Fruit fly (Drosophila melanogaster) whole organism, prepupa: ENCODE results near the gene Cdk8.

Source experiments
- CG10631 ChIP-seq: fragments of 200-800 bp; sonication (Bioruptor generic); optimal IDR thresholded peaks from 2 replicates; lab custom pipeline; 2016; ENCODE audit warnings: missing biosample characterization, missing genetic modification characterization
- CG11762 ChIP-seq: fragments of 200-800 bp; sonication (Bioruptor generic); optimal IDR thresholded peaks from 3 replicates; lab custom pipeline; 2016; ENCODE audit warnings: missing biosample characterization, missing genetic modification characterization; ENCODE audit not compliant: insufficient read depth
- CG1621 ChIP-seq: fragments of 200-800 bp; sonication (Bioruptor generic); optimal IDR thresholded peaks from 3 replicates; lab custom pipeline; 2018; ENCODE audit warnings: missing biosample characterization, mild to moderate bottlenecking, missing genetic modification characterization
- CG16779 ChIP-seq: fragments of 200-800 bp; sonication (Bioruptor generic); optimal IDR thresholded peaks from 3 replicates; lab custom pipeline; 2017; ENCODE audit warnings: missing biosample characterization, mild to moderate bottlenecking, missing genetic modification characterization
- CG32006 ChIP-seq: fragments of 200-800 bp; sonication (Bioruptor generic); optimal IDR thresholded peaks from 3 replicates; lab custom pipeline; 2017; ENCODE audit warnings: missing biosample characterization, mild to moderate bottlenecking, missing genetic modification characterization
- CG3919 ChIP-seq: fragments of 200-800 bp; sonication (Bioruptor generic); optimal IDR thresholded peaks from 3 replicates; lab custom pipeline; 2016; ENCODE audit warnings: missing biosample characterization, missing genetic modification characterization
- CG6163 ChIP-seq: fragments of 200-800 bp; sonication (Bioruptor generic); IDR thresholded peaks from 3 replicates; pipeline ENCODE4 v1.3.6; 2022; ENCODE audit warnings: missing biosample characterization, missing genetic modification characterization
- CG6276 ChIP-seq: fragments of 200-800 bp; sonication (Bioruptor generic); optimal IDR thresholded peaks from 2 replicates; lab custom pipeline; 2017; ENCODE audit warnings: missing biosample characterization, mild to moderate bottlenecking, missing genetic modification characterization
- CG6808 ChIP-seq: fragments of 200-800 bp; sonication (Bioruptor generic); optimal IDR thresholded peaks from 3 replicates; lab custom pipeline; 2017; ENCODE audit warnings: missing biosample characterization, missing genetic modification characterization, mild to moderate bottlenecking, moderate library complexity, missing genetic modification reagents
- CG7368 ChIP-seq: fragments of 200-800 bp; sonication (Bioruptor generic); optimal IDR thresholded peaks from 3 replicates; lab custom pipeline; 2016; ENCODE audit warnings: missing biosample characterization, missing genetic modification characterization
- CG8319 ChIP-seq: fragments of 200-800 bp; sonication (Bioruptor generic); optimal IDR thresholded peaks from 3 replicates; lab custom pipeline; 2016; ENCODE audit warnings: missing biosample characterization, missing genetic modification characterization
- CG9139 ChIP-seq: fragments of 200-800 bp; sonication (Bioruptor generic); optimal IDR thresholded peaks from 3 replicates; lab custom pipeline; 2017; ENCODE audit warnings: missing biosample characterization, mild to moderate bottlenecking, missing genetic modification characterization
- Eip75B ChIP-seq: fragments of 200-800 bp; sonication (Bioruptor generic); optimal IDR thresholded peaks from 3 replicates; lab custom pipeline; 2016; ENCODE audit warnings: missing biosample characterization, missing genetic modification characterization
- Eip78C ChIP-seq: fragments of 200-800 bp; sonication (Bioruptor generic); peaks from one replicate; lab custom pipeline; 2016; ENCODE audit warnings: missing biosample characterization, missing genetic modification characterization
- Eip93F ChIP-seq: fragments of 200-800 bp; sonication (Bioruptor generic); optimal IDR thresholded peaks from 2 replicates; lab custom pipeline; 2016; ENCODE audit warnings: missing biosample characterization, mild to moderate bottlenecking, missing genetic modification characterization
- Ets21C ChIP-seq: fragments of 200-800 bp; sonication (Bioruptor generic); optimal IDR thresholded peaks from 3 replicates; lab custom pipeline; 2016; ENCODE audit warnings: missing biosample characterization, missing genetic modification characterization
- Ets96B ChIP-seq: fragments of 200-800 bp; optimal IDR thresholded peaks from 2 replicates; lab custom pipeline; 2019; ENCODE audit warnings: missing biosample characterization, mild to moderate bottlenecking, missing genetic modification characterization, moderate library complexity
- Hr39 ChIP-seq: fragments of 200-800 bp; sonication (Bioruptor generic); optimal IDR thresholded peaks from 2 replicates; lab custom pipeline; 2016; ENCODE audit warnings: missing biosample characterization, missing genetic modification characterization
- Lpt ChIP-seq: fragments of 200-800 bp; sonication (Bioruptor generic); optimal IDR thresholded peaks from 3 replicates; lab custom pipeline; 2016; ENCODE audit warnings: missing biosample characterization, missing genetic modification characterization
- Sox14 ChIP-seq: fragments of 200-800 bp; sonication (Bioruptor generic); optimal IDR thresholded peaks from 3 replicates; lab custom pipeline; 2016; ENCODE audit warnings: missing biosample characterization, missing genetic modification characterization
- achi ChIP-seq: fragments of 200-800 bp; sonication (Bioruptor generic); optimal IDR thresholded peaks from 3 replicates; lab custom pipeline; 2016; ENCODE audit warnings: missing biosample characterization, missing genetic modification characterization
- acj6 ChIP-seq: fragments of 200-800 bp; sonication (Bioruptor generic); optimal IDR thresholded peaks from 3 replicates; lab custom pipeline; 2016; ENCODE audit warnings: missing biosample characterization, missing genetic modification characterization
- cyc ChIP-seq: fragments of 200-800 bp; sonication (Bioruptor generic); optimal IDR thresholded peaks from 3 replicates; lab custom pipeline; 2016; ENCODE audit warnings: missing biosample characterization, missing genetic modification characterization
- dac ChIP-seq: fragments of 200-800 bp; sonication (Bioruptor generic); optimal IDR thresholded peaks from 2 replicates; lab custom pipeline; 2017; ENCODE audit warnings: missing biosample characterization, mild to moderate bottlenecking, missing genetic modification characterization
- dsx ChIP-seq: fragments of 200-800 bp; optimal IDR thresholded peaks from 3 replicates; lab custom pipeline; 2019; ENCODE audit warnings: missing biosample characterization, mild to moderate bottlenecking, missing genetic modification characterization, moderate library complexity; ENCODE audit not compliant: poor library complexity, severe bottlenecking
- eg ChIP-seq: fragments of 200-800 bp; sonication (Bioruptor generic); IDR thresholded peaks from 3 replicates; pipeline ENCODE4 v1.3.6; 2022; ENCODE audit warnings: missing biosample characterization, missing genetic modification characterization
- esn ChIP-seq: fragments of 200-800 bp; sonication (Bioruptor generic); optimal IDR thresholded peaks from 2 replicates; lab custom pipeline; 2016; ENCODE audit warnings: missing biosample characterization, mild to moderate bottlenecking, missing genetic modification characterization, moderate library complexity
- fd85E ChIP-seq: fragments of 200-800 bp; sonication (Bioruptor generic); optimal IDR thresholded peaks from 3 replicates; lab custom pipeline; 2016; ENCODE audit warnings: missing biosample characterization, missing genetic modification characterization
- fkh ChIP-seq: fragments of 200-800 bp; sonication (Bioruptor generic); optimal IDR thresholded peaks from 3 replicates; lab custom pipeline; 2017; ENCODE audit warnings: missing biosample characterization, mild to moderate bottlenecking, missing genetic modification characterization, moderate library complexity
- lz ChIP-seq: fragments of 200-800 bp; sonication (Bioruptor generic); optimal IDR thresholded peaks from 3 replicates; lab custom pipeline; 2016; ENCODE audit warnings: missing biosample characterization, missing genetic modification characterization
- pdm3 ChIP-seq: fragments of 200-800 bp; sonication (Bioruptor generic); optimal IDR thresholded peaks from 3 replicates; lab custom pipeline; 2016; ENCODE audit warnings: missing biosample characterization, missing genetic modification characterization
- salr ChIP-seq, 2 experiments: fragments of 200-800 bp; sonication (Bioruptor generic); optimal IDR thresholded peaks; 3 replicates each; lab custom pipeline; 2016 to 2018; ENCODE audit warnings: missing biosample characterization in 2 of 2, missing genetic modification characterization in 2 of 2, mild to moderate bottlenecking in 1 of 2
- spab ChIP-seq: fragments of 200-800 bp; sonication (Bioruptor generic); optimal IDR thresholded peaks from 2 replicates; lab custom pipeline; 2017; ENCODE audit warnings: missing biosample characterization, mild to moderate bottlenecking, missing genetic modification characterization, missing genetic modification reagents
- ss ChIP-seq, 2 experiments: fragments of 200-800 bp; sonication (Bioruptor generic); optimal IDR thresholded peaks; 2 replicates in 1 of 2; 3 replicates in 1 of 2; lab custom pipeline; 2017 to 2018; ENCODE audit warnings: mild to moderate bottlenecking in 2 of 2, missing biosample characterization in 2 of 2, missing genetic modification characterization in 2 of 2, moderate library complexity in 1 of 2
- svp ChIP-seq: fragments of 200-800 bp; sonication (Bioruptor generic); peaks from one replicate; lab custom pipeline; 2016; ENCODE audit warnings: missing biosample characterization, missing genetic modification characterization
- topi ChIP-seq: fragments of 200-800 bp; sonication (Bioruptor generic); optimal IDR thresholded peaks from 3 replicates; lab custom pipeline; 2016; ENCODE audit warnings: missing biosample characterization, missing genetic modification characterization
- vri ChIP-seq: fragments of 200-800 bp; sonication (Bioruptor generic); optimal IDR thresholded peaks from 3 replicates; lab custom pipeline; 2016; ENCODE audit warnings: missing biosample characterization, mild to moderate bottlenecking, missing genetic modification characterization

The Cdk8 gene

DNA sequence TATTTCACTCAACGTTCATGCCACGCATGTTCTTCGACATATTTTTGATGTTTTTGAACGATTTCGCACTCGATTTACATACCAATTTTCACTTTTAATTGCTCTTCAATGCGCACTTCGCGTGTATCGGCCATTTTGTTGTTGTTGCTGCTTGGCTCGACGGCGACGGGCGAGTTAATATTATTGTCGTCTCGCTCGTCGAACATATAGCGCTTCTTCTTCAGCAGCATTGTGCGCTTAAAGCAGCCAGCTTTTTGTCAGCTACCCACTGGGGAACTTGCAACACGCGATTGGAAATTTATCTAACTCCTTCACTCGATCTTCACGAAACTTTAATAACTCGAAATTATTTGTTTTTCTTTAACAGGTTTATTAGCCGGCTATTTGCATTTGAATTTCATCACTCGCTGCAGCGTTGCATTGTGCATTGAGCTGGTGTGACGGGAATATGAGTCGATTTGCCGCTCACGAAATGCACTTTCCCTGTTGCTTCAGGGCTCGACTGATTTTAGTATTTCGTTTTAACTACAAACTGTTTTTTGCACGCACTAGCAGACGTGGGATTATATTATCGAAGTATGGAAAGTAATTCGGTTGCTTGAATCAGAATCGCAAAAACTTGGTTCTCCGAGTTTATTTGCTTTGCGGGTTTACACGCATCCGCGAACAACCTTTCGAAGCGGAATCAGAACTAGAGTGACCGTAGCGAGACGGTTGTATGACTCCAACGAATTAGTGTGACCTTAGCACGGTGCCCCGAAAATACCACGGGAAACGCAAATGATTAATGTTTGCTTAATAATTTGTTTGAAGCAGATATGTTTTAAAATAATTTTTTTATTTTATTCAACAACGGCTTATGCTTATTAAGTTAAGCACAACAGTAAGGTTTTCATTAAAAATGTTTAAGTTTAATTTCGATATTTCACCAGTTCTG lies 16.4 kb upstream of the Cdk8 start, which contains the start of gene RasGAP1 (continued):
- TF ChIP-seq CG32006 (GFP tag; lab: Kevin White, UChicago) (no peak), Eip78C (GFP tag; lab: Kevin White, UChicago) (peak; percentile 61), Ets21C (GFP tag; lab: Kevin White, UChicago) (no peak), CG6808 (GFP tag; lab: Kevin White, UChicago) (no peak), Eip75B (no peak), cyc (GFP tag; lab: Kevin White, UChicago) (no peak), CG9139 (GFP tag; lab: Kevin White, UChicago) (no peak), pdm3 (GFP tag; lab: Kevin White, UChicago) (no peak), esn (no peak), CG16779 (no peak), CG6163 (GFP tag; lab: Robert Waterston, UW) (no peak; the same call in 2 of the 3 replicates), topi (GFP tag; lab: Kevin White, UChicago) (no peak), CG1621 (tag; lab: Kevin White, UChicago) (no peak), fd85E (no peak), CG10631 (GFP tag; lab: Kevin White, UChicago) (no peak), acj6 (GFP tag; lab: Kevin White, UChicago) (no peak), CG11762 (GFP tag; lab: Kevin White, UChicago) (no peak), Hr39 (GFP tag; lab: Kevin White, UChicago) (no peak), vri (GFP tag; lab: Kevin White, UChicago) (no peak), eg (GFP tag; lab: Robert Waterston, UW) (0 out of 3 replicates have a peak, but pooled peaks have one; percentile 10), Eip93F (GFP tag; lab: Kevin White, UChicago) (no peak)

dm6 chr3L:9853895-9854470 lies 15.5 kb upstream of the Cdk8 start:
- TF ChIP-seq CG7368 (GFP tag; lab: Kevin White, UChicago), result peak; percentile 14
- TF ChIP-seq ss (GFP tag; optimal IDR thresholded peaks at IDR 0.05; lab: Kevin White, UChicago), result peak; percentile 30 to 40
- TF ChIP-seq fkh (GFP tag; lab: Kevin White, UChicago), result peak; percentile 14
- TF ChIP-seq achi (GFP tag; lab: Kevin White, UChicago), result no peak
- peak; percentile 56 for TF ChIP-seq CG16779
- TF ChIP-seq Sox14 (GFP tag; lab: Kevin White, UChicago), result peak; percentile 62
- TF ChIP-seq CG6276, result peak; percentile 1
- peak in 1 of 2 experiments; percentile 7 for TF ChIP-seq salr (GFP tag; optimal IDR thresholded peaks at IDR 0.05; lab: Kevin White, UChicago)
- TF ChIP-seq Ets96B (tag; lab: Kevin White, UChicago), result peak; percentile 1
- TF ChIP-seq eg (GFP tag; lab: Robert Waterston, UW), result peak; percentile 44; the same call in 1 of the 3 replicates
- TF ChIP-seq dsx, result peak; percentile 95
- TF ChIP-seq Lpt (GFP tag; lab: Kevin White, UChicago), result no peak
- TF ChIP-seq lz, result no peak
- TF ChIP-seq spab (GFP tag; lab: Kevin White, UChicago), result no peak
- TF ChIP-seq dac (GFP tag; lab: Kevin White, UChicago), result no peak
- no peak for TF ChIP-seq topi (GFP tag; lab: Kevin White, UChicago)
- peak; percentile 37 for TF ChIP-seq Eip75B
- TF ChIP-seq vri (GFP tag; lab: Kevin White, UChicago), result peak; percentile 82
- TF ChIP-seq svp (GFP tag; lab: Kevin White, UChicago), result peak; percentile 72
- peak; percentile 42 for TF ChIP-seq CG3919 (GFP tag; lab: Kevin White, UChicago)
- TF ChIP-seq CG8319 (GFP tag; lab: Kevin White, UChicago), result no peak
- peak; percentile 66 for TF ChIP-seq CG6163 (GFP tag; lab: Robert Waterston, UW)
- TF ChIP-seq CG1621 (tag; lab: Kevin White, UChicago), result no peak
